Fruit fly (Drosophila melanogaster) ovary, adult (tissue): ENCODE results near the gene CG17107.

Source experiments
- CG17801 ChIP-seq: fragments of 200-800 bp; optimal IDR thresholded peaks from 2 replicates; lab custom pipeline; 2019; ENCODE audit warnings: missing biosample characterization, mild to moderate bottlenecking, missing genetic modification characterization, moderate library complexity; ENCODE audit not compliant: partially characterized antibody

CG17107 gene

dm6 chr2L:10681602-10682001 lies at the start of gene CG17107:
Gene CG17107 (plus strand): TSS chr2L:10681902.
- no peak for TF ChIP-seq CG17801 (GFP tag; lab: Kevin White, UChicago)

DNA sequence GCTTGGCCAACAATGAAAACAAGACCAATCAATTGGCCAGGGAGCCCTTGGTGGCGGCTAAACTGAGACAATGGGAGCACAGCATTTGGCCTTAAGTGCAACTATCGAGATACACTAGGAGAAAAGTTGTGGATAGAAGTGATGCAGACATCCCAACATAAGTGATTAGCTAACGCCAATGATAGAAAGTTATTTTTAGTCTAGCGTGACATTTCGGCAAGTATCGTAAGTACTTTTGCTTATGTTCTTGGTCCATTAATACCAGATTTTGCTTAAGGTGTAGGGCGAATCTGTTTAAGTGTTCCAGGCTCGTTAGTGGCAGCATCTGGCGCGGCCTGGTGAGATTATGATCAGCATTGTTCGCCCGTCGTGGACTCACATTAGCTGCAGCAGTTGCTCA lies 49.0 kb upstream of the CG17107 start:
- no peak for TF ChIP-seq CG17801 (GFP tag; lab: Kevin White, UChicago)

DNA sequence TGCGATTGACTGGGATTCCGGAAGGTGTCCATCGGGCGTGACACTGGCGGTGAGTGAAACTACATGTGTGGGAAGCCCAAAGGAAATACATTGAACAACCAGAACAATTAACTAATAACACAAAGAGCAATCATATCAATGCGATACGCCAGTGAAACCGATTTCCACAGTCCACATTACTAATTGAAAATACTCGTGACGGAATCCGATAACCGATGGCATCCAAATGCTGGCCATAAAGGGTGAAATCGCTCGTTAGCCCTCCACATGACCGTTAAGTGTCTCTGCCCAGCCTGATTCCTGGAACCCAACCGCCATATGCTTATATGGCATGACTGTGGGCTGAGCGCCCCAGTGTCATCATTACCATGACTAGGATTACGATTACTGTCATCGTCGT lies 43.3 kb upstream of the CG17107 start, which contains the start of gene CG7329:
Gene CG7329 (minus strand): TSS at position 101 of the 400 bp plus-strand sequence.
- TF ChIP-seq CG17801 (GFP tag; lab: Kevin White, UChicago): no peak

dm6 chr2L:10639631-10640030 lies 42.1 kb upstream of the CG17107 start, which contains the start of gene CG31872:
Gene CG31872 (plus strand): TSS chr2L:10639931.
- TF ChIP-seq CG17801 (GFP tag; lab: Kevin White, UChicago): no peak

- TF ChIP-seq CG17801 (GFP tag; lab: Kevin White, UChicago): no peak
Measured at dm6 chr2L:10643671-10644070, 38.0 kb upstream of the CG17107 start, which contains the start of gene CG18284. Gene CG18284 (plus strand): TSS chr2L:10643971.

dm6 chr2L:10646115-10646514 lies 35.6 kb upstream of the CG17107 start, which contains the start of gene CG17097:
Gene CG17097 (plus strand): TSS chr2L:10646415.
- TF ChIP-seq CG17801 (GFP tag; lab: Kevin White, UChicago): no peak

dm6 chr2L:10646726-10647125 lies 35.0 kb upstream of the CG17107 start:
- no peak for TF ChIP-seq CG17801 (GFP tag; lab: Kevin White, UChicago)

DNA sequence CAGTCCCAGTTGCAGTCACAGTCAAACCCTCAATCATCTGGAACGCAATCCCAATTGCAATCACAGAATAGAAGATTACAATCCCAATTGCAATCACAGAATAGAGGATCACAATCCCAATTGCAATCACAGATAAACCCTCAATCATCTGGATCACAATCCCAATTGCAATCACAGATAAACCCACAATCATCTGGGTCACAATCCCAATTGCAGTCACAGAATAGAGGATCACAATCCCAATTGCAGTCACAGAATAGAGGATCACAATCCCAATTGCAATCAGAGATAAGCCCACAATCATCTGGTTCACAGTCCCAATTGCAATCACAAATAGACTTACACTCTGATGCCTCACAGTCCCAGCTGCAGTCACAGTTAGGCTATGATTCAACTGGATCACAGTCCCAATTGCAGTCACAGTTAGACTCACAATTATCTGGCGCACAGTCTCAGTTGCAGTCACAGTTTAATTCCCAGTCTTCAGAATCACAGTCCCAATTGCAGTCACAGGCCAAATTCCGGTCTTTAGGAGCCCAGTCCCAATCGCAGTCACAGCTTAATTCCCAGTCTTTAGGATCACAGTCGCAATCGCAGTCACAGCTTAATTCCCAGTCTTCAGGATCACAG lies 33.9 kb upstream of the CG17107 start:
- TF ChIP-seq CG17801 (GFP tag; lab: Kevin White, UChicago): no peak

DNA sequence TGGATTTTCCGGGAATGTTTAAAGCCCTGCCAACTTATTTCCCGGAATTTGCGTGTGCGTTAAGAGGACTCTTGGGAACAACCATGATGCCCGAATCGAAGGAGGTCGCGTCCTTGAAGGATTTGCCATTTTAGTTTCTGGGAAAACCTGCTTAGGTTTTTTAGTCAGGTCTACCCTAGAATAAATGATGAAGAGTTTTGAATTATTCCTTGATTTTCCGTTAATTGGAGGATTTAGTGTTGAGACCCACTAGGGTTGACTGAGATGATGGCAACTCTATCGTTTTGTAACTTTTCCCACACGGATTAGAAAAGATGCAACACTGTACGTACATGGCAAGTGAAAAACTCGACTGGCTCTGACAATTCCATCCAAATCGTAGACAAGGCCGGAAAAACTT lies 30.4 kb upstream of the CG17107 start, which contains the start of gene dbf:
Gene dbf (plus strand): TSS at position 301 of the 400 bp plus-strand sequence.
- TF ChIP-seq CG17801 (GFP tag; lab: Kevin White, UChicago): no peak

- TF ChIP-seq CG17801 (GFP tag; lab: Kevin White, UChicago): no peak
Measured at dm6 chr2L:10654520-10654919, 27.2 kb upstream of the CG17107 start.

- TF ChIP-seq CG17801 (GFP tag; lab: Kevin White, UChicago): no peak
Measured at dm6 chr2L:10657981-10658380, 23.7 kb upstream of the CG17107 start, which contains the start of gene CG45690. Gene CG45690 (plus strand): TSS chr2L:10658281.

DNA sequence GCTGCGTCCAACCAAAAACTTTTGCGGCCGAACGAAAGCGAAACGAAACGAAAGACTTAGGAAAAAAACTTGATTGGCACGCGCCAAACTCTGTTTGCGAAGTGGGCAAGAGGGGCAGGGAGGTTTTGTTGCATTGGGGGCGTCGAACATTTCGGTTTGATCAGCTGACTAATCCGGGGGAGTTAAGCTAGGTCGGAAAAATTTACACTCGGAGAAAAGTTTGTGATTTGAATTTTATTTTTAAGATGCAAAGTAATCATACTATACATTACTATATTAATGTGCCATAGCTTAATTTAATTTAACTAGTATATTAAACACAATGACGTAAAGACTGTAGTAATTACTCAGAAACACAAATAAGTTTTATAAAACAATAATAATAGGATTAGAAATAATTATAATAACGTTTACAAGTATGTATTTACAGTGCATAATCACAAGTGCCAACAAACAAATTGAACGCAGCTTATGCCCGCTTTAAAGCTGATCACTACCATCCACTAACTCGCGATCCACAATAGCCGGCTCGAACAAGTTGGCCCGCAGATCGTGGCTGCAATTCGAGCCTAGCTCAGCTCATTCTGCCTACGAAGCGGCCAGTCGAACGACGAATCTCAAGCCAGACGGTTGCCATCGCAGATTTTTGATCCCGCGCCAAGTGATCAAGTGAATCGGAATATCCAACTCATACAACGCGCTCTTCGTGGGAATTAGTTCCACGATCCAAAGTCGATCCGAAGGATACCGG lies 20.0 kb upstream of the CG17107 start, which contains the start of gene CG31871:
Gene CG31871 (plus strand): TSS at position 592 of the 751 bp plus-strand sequence.
- no peak for TF ChIP-seq CG17801 (GFP tag; lab: Kevin White, UChicago)

DNA sequence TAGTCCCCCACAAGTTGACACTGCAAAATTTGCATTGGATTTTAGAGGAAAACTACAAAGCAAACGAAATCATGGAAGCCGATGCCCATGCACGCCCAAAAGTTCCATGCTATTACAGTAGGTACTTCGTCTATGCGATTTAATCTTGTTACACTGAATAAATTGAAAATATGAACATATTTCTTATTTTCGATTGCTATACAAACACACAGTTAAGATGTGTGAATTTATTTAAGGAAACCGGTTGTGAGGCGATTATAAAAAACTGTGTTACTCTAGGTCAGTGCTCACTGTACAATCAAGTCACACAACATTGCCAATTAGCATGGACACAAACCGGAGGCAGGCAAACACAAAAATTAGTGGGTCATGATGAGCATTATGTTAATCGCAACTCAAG lies 16.1 kb upstream of the CG17107 start:
- no peak for TF ChIP-seq CG17801 (GFP tag; lab: Kevin White, UChicago)

DNA sequence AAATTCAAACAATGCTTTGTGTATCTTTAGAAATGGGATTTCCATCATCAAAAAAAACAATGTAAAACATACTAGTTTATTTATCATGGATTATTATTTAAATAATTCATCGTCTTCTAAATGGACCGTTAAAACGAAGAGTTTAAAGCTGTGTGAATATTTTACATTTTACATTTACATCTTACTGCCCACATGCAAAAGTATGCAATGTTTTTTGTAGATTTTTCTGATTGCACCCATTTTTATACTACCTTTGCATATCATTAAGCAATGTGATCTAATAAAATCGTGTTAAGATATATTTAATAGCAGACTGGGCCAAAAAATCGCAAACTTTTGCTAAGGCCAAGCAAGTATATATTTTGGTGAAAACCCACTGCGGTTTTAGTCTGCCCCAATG lies 10.2 kb upstream of the CG17107 start:
- no peak for TF ChIP-seq CG17801 (GFP tag; lab: Kevin White, UChicago)

- TF ChIP-seq CG17801 (GFP tag; lab: Kevin White, UChicago): no peak
Measured at dm6 chr2L:10672989-10673388, 8.7 kb upstream of the CG17107 start.
